Fruit fly (Drosophila melanogaster): ENCODE results near the gene CG4367.
A peak's percentile ranks its signal among the peaks of the same experiment; 100 is the strongest.

DNA sequence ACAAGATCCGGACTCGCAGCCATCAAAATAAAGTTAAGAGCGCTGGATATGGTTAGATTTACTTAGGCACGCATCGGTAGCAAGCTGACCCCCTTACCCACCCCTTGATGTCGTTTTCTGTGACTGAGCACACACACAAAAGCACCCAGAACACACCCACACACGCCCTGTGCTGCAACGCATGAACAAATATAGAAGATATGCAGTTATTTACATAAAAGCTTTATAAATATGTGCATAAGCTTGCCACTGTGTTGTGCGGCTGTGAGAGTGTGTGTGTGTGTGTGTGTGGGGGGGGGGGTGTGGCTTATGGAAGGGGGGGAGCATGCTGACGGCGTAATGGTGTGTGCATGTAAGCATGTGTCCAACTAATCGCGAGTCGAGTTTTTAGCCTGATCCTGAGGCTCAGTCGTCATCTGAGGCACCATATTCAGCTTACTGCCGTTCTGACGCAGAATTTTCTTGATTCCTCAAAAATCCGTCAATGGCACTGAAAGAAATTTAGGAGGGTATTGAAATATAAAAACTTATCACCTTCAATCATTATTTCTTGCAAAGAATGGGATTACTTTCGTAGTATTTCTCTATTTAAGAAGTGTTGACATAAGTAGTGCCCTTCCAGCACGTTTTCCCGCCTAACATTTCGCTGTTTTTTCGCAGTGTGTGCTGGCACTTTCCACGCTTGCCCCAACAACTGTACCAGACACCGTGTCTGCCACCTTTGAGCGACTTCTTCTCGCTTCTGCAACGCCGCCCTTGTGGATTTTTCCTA is 18.9 kb downstream of the CG4367 start:
- peak; percentile 36 for TF ChIP-seq eyg (GFP tag; optimal IDR thresholded peaks at IDR 0.05)
- peak; percentile 57 for TF ChIP-seq psq (GFP tag; optimal IDR thresholded peaks at IDR 0.05)
- TF ChIP-seq Hr78 (GFP tag; optimal IDR thresholded peaks at IDR 0.05): peak in 1 of 2 experiments; percentile 43
- TF ChIP-seq CG14014 (GFP tag; IDR thresholded peaks at IDR 0.05): no peak
- peak; percentile 52 for TF ChIP-seq CG18476 (GFP tag; optimal IDR thresholded peaks at IDR 0.05)
- no peak for TF ChIP-seq bbx (GFP tag; IDR thresholded peaks at IDR 0.05; ENCODE audit: partially characterized antibody)
- no peak for TF ChIP-seq disco-r (GFP tag; optimal IDR thresholded peaks at IDR 0.05)
